Worm (Caenorhabditis elegans): ENCODE data around the gene bath-46.

ce11 chrII:1616382-1616781 is 18.7 kb downstream of the bath-46 start, which contains the start of gene fbxa-165:
- TF ChIP-seq mes-4 (tag; optimal IDR thresholded peaks at IDR 0.05) = no peak
- TF ChIP-seq aptf-3 (GFP tag; IDR thresholded peaks at IDR 0.05) = no peak
- TF ChIP-seq pha-4 (tag; optimal IDR thresholded peaks at IDR 0.05) = no peak
- TF ChIP-seq ZK185.1 (tag; optimal IDR thresholded peaks at IDR 0.05; ENCODE audit: poor library complexity, severe bottlenecking) = no peak
- TF ChIP-seq nfya-1 (tag; optimal IDR thresholded peaks at IDR 0.05; ENCODE audit: borderline replicate concordance, insufficient read depth) = no peak
- TF ChIP-seq F39B2.1 (GFP tag; IDR thresholded peaks at IDR 0.05) = no peak
- no peak for TF ChIP-seq ama-1 (optimal IDR thresholded peaks at IDR 0.05)
- no peak for TF ChIP-seq ama-1 (GFP tag; optimal IDR thresholded peaks at IDR 0.05)
- no peak for TF ChIP-seq sptf-2 (GFP tag; optimal IDR thresholded peaks at IDR 0.05)
- TF ChIP-seq nhr-120 (GFP tag; IDR thresholded peaks at IDR 0.05) = no peak
